Worm (Caenorhabditis elegans) whole organism, L2 larva: ENCODE measurements around the gene C50F4.1.
A peak's percentile ranks its signal among the peaks of the same experiment; 100 is the strongest.

Experiments used
- F13H6.1 ChIP-seq: sonication (generic microtip); optimal IDR thresholded peaks from 2 replicates; lab custom pipeline; 2016; ENCODE audit warnings: missing genetic modification characterization, missing compliant biosample characterization
- R02D3.7 ChIP-seq: fragments of 150-350 bp; optimal IDR thresholded peaks from 2 replicates; lab custom pipeline; 2014; ENCODE audit warnings: missing biosample characterization, missing genetic modification characterization
- Y55F3AM.14 ChIP-seq: fragments of 200-800 bp; sonication (Bioruptor generic); optimal IDR thresholded peaks from 2 replicates; lab custom pipeline; 2018; ENCODE audit warnings: mild to moderate bottlenecking, missing genetic modification characterization, missing compliant biosample characterization
- ZK546.5 ChIP-seq: sonication (generic microtip); optimal IDR thresholded peaks from 2 replicates; lab custom pipeline; 2017; ENCODE audit warnings: missing biosample characterization, missing genetic modification characterization
- alr-1 ChIP-seq: fragments of 150-350 bp; optimal IDR thresholded peaks from 2 replicates; lab custom pipeline; 2014; ENCODE audit warnings: missing biosample characterization, missing genetic modification characterization
- aly-2 ChIP-seq: fragments of 150-350 bp; optimal IDR thresholded peaks from 2 replicates; lab custom pipeline; 2014; ENCODE audit warnings: missing biosample characterization, missing genetic modification characterization
- blmp-1 ChIP-seq: sonication (generic microtip); optimal IDR thresholded peaks from 2 replicates; lab custom pipeline; 2017; ENCODE audit warnings: missing genetic modification characterization, mild to moderate bottlenecking, missing compliant biosample characterization, antibody characterized with exemption, moderate library complexity; ENCODE audit not compliant: insufficient read depth
- ceh-16 ChIP-seq: fragments of 150-350 bp; optimal IDR thresholded peaks from 2 replicates; lab custom pipeline; 2014; ENCODE audit warnings: missing biosample characterization, missing genetic modification characterization
- ceh-82 ChIP-seq: fragments of 150-350 bp; optimal IDR thresholded peaks from 2 replicates; lab custom pipeline; 2014; ENCODE audit warnings: missing biosample characterization, missing genetic modification characterization
- crh-2 ChIP-seq: sonication (generic microtip); optimal IDR thresholded peaks from 2 replicates; lab custom pipeline; 2017; ENCODE audit warnings: missing biosample characterization, missing genetic modification characterization
- dmd-4 ChIP-seq: sonication (generic microtip); optimal IDR thresholded peaks from 2 replicates; lab custom pipeline; 2017; ENCODE audit warnings: missing biosample characterization, missing genetic modification characterization
- egl-27 ChIP-seq: sonication (generic microtip); optimal IDR thresholded peaks from 3 replicates; lab custom pipeline; 2017; ENCODE audit warnings: missing biosample characterization, missing genetic modification reagents, missing genetic modification characterization
- elt-1 ChIP-seq: fragments of 150-350 bp; optimal IDR thresholded peaks from 2 replicates; lab custom pipeline; 2014; ENCODE audit warnings: missing biosample characterization, missing genetic modification characterization
- fos-1 ChIP-seq: fragments of 150-350 bp; optimal IDR thresholded peaks from 2 replicates; lab custom pipeline; 2014; ENCODE audit warnings: missing biosample characterization, missing genetic modification characterization
- lin-11 ChIP-seq: fragments of 150-350 bp; sonication (generic microtip); optimal IDR thresholded peaks from 2 replicates; lab custom pipeline; 2014; ENCODE audit warnings: missing biosample characterization, missing genetic modification characterization, inconsistent platforms, mixed read lengths
- lin-13 ChIP-seq: fragments of 150-350 bp; optimal IDR thresholded peaks from 2 replicates; lab custom pipeline; 2014; ENCODE audit warnings: missing biosample characterization, missing genetic modification reagents, missing genetic modification characterization
- lin-39 ChIP-seq: fragments of 150-350 bp; optimal IDR thresholded peaks from 2 replicates; lab custom pipeline; 2014; ENCODE audit warnings: missing biosample characterization, missing genetic modification reagents, missing genetic modification characterization
- mab-5 ChIP-seq: fragments of 150-350 bp; optimal IDR thresholded peaks from 2 replicates; lab custom pipeline; 2014; ENCODE audit warnings: missing biosample characterization, missing genetic modification characterization
- mbf-1 ChIP-seq: sonication (generic microtip); optimal IDR thresholded peaks from 2 replicates; lab custom pipeline; 2017; ENCODE audit warnings: missing biosample characterization, missing genetic modification characterization
- mdl-1 ChIP-seq, 2 experiments: fragments of 150-350 bp in 1 of 2; sonication (generic microtip) in 1 of 2; optimal IDR thresholded peaks; 2 replicates each; lab custom pipeline; 2017; ENCODE audit warnings: missing biosample characterization in 2 of 2, missing genetic modification characterization in 2 of 2
- nhr-11 ChIP-seq: fragments of 150-350 bp; optimal IDR thresholded peaks from 2 replicates; lab custom pipeline; 2014; ENCODE audit warnings: missing biosample characterization, missing genetic modification characterization
- nhr-12 ChIP-seq: fragments of 150-350 bp; optimal IDR thresholded peaks from 2 replicates; lab custom pipeline; 2014; ENCODE audit warnings: missing biosample characterization, missing genetic modification characterization
- nhr-129 ChIP-seq: fragments of 150-350 bp; optimal IDR thresholded peaks from 2 replicates; lab custom pipeline; 2014; ENCODE audit warnings: missing biosample characterization, missing genetic modification characterization
- nhr-21 ChIP-seq: fragments of 150-350 bp; optimal IDR thresholded peaks from 2 replicates; lab custom pipeline; 2014; ENCODE audit warnings: missing biosample characterization, missing genetic modification characterization
- nhr-23 ChIP-seq: fragments of 150-350 bp; optimal IDR thresholded peaks from 2 replicates; lab custom pipeline; 2014; ENCODE audit warnings: missing biosample characterization, missing genetic modification reagents, missing genetic modification characterization
- nhr-237 ChIP-seq: fragments of 150-350 bp; optimal IDR thresholded peaks from 2 replicates; lab custom pipeline; 2014; ENCODE audit warnings: missing biosample characterization, missing genetic modification characterization
- nhr-25 ChIP-seq: fragments of 150-350 bp; sonication (generic microtip); optimal IDR thresholded peaks from 3 replicates; lab custom pipeline; 2014; ENCODE audit warnings: missing biosample characterization, missing genetic modification characterization
- nhr-6 ChIP-seq: fragments of 150-350 bp; optimal IDR thresholded peaks from 2 replicates; lab custom pipeline; 2014; ENCODE audit warnings: missing biosample characterization, missing genetic modification characterization
- nhr-77 ChIP-seq: fragments of 150-350 bp; optimal IDR thresholded peaks from 2 replicates; lab custom pipeline; 2014; ENCODE audit warnings: missing biosample characterization, missing genetic modification characterization
- peb-1 ChIP-seq: fragments of 150-350 bp; optimal IDR thresholded peaks from 2 replicates; lab custom pipeline; 2014; ENCODE audit warnings: missing biosample characterization, missing genetic modification characterization
- sem-4 ChIP-seq: fragments of 150-350 bp; optimal IDR thresholded peaks from 2 replicates; lab custom pipeline; 2014; ENCODE audit warnings: missing biosample characterization, missing genetic modification reagents, missing genetic modification characterization
- skn-1 ChIP-seq: sonication (generic microtip); optimal IDR thresholded peaks from 2 replicates; lab custom pipeline; 2017; ENCODE audit warnings: missing biosample characterization, missing genetic modification characterization
- sma-9 ChIP-seq, 2 experiments: fragments of 150-350 bp in 1 of 2; sonication (generic microtip) in 1 of 2; optimal IDR thresholded peaks; 2 replicates each; lab custom pipeline; 2014 to 2016; ENCODE audit warnings: missing genetic modification characterization in 2 of 2, mild to moderate bottlenecking in 1 of 2, missing biosample characterization in 1 of 2, missing compliant biosample characterization in 1 of 2, missing genetic modification reagents in 1 of 2, moderate library complexity in 1 of 2
- unc-55 ChIP-seq: fragments of 150-350 bp; sonication (generic microtip); optimal IDR thresholded peaks from 3 replicates; lab custom pipeline; 2014; ENCODE audit warnings: missing biosample characterization, missing genetic modification reagents, missing genetic modification characterization
- zag-1 ChIP-seq: fragments of 150-350 bp; optimal IDR thresholded peaks from 2 replicates; lab custom pipeline; 2014; ENCODE audit warnings: missing biosample characterization, missing genetic modification characterization
- ztf-1 ChIP-seq: fragments of 200-800 bp; sonication (Bioruptor generic); conservative IDR thresholded peaks from 2 replicates; pipeline ENCODE4 v1.3.6; 2022; ENCODE audit warnings: missing genetic modification characterization, missing compliant biosample characterization
- ztf-4 ChIP-seq: fragments of 150-350 bp; optimal IDR thresholded peaks from 2 replicates; lab custom pipeline; 2014; ENCODE audit warnings: missing biosample characterization, missing genetic modification characterization

C50F4.1 gene

ce11 chrV:9504474-9504960 lies 22.1 kb upstream of the C50F4.1 start, which contains the start of gene haao-1:
Gene haao-1 (plus strand): TSS chrV:9504910.
- TF ChIP-seq nhr-6 (tag; lab: Kevin White, UChicago) = no peak
- no peak for TF ChIP-seq lin-11 (tag; lab: Kevin White, UChicago)
- no peak for TF ChIP-seq R02D3.7 (tag; lab: Kevin White, UChicago)
- TF ChIP-seq ZK546.5 (tag; lab: Kevin White, UChicago) = no peak
- no peak for TF ChIP-seq lin-13 (GFP tag; lab: Kevin White, UChicago)
- no peak for TF ChIP-seq Y55F3AM.14 (GFP tag; lab: Kevin White, UChicago)
- no peak for TF ChIP-seq nhr-129 (tag; lab: Kevin White, UChicago)
- TF ChIP-seq, all 48 proteins: peak for 0

ce11 chrV:9506931-9507330 lies 19.7 kb upstream of the C50F4.1 start:
- TF ChIP-seq dmd-4 (no peak), nhr-77 (tag; lab: Kevin White, UChicago) (no peak), ztf-1 (no peak), skn-1 (tag; lab: Kevin White, UChicago) (no peak), sem-4 (no peak), mdl-1 (tag; optimal IDR thresholded peaks at IDR 0.05; lab: Kevin White, UChicago) (peak in 1 of 2 experiments; percentile 13), nhr-25 (tag; lab: Kevin White, UChicago) (no peak), aly-2 (tag; lab: Kevin White, UChicago) (no peak), ceh-82 (tag; lab: Kevin White, UChicago) (no peak), nhr-21 (tag; lab: Kevin White, UChicago) (no peak), crh-2 (tag; lab: Kevin White, UChicago) (peak; percentile 10), nhr-6 (tag; lab: Kevin White, UChicago) (no peak), nhr-23 (no peak), F13H6.1 (tag; lab: Kevin White, UChicago) (no peak), nhr-237 (tag; lab: Kevin White, UChicago) (no peak), alr-1 (no peak), R02D3.7 (tag; lab: Kevin White, UChicago) (no peak), peb-1 (tag; lab: Kevin White, UChicago) (no peak), nhr-129 (tag; lab: Kevin White, UChicago) (no peak), unc-55 (GFP tag; lab: Kevin White, UChicago) (no peak), blmp-1 (tag; lab: Kevin White, UChicago) (no peak), sma-9 (GFP tag; optimal IDR thresholded peaks at IDR 0.05; lab: Kevin White, UChicago) (peak; percentile 30), sma-9 (tag; optimal IDR thresholded peaks at IDR 0.05; lab: Kevin White, UChicago) (no peak), elt-1 (tag; lab: Kevin White, UChicago) (no peak), lin-39 (tag; lab: Kevin White, UChicago) (no peak), zag-1 (tag; lab: Kevin White, UChicago) (no peak), ceh-16 (no peak), egl-27 (tag; lab: Kevin White, UChicago) (no peak), fos-1 (tag; lab: Kevin White, UChicago) (peak; percentile 78), nhr-11 (tag; lab: Kevin White, UChicago) (no peak)

- TF ChIP-seq nhr-77 (tag; lab: Kevin White, UChicago) = no peak
- TF ChIP-seq nhr-11 (tag; lab: Kevin White, UChicago) = no peak
- TF ChIP-seq fos-1 (tag; lab: Kevin White, UChicago) = peak; percentile 17
These were observed 18.9 kb upstream of the C50F4.1 start, which contains the start of gene acs-14 for ce11 chrV:9507742-9508141. Gene acs-14 (plus strand): TSS chrV:9508132.

- no peak for TF ChIP-seq mbf-1 (tag; lab: Kevin White, UChicago)
- TF ChIP-seq sem-4 = no peak
- no peak for TF ChIP-seq lin-13 (GFP tag; lab: Kevin White, UChicago)
- TF ChIP-seq unc-55 (GFP tag; lab: Kevin White, UChicago) = no peak
- TF ChIP-seq nhr-12 (tag; lab: Kevin White, UChicago) = no peak
- no peak for TF ChIP-seq mab-5 (tag; lab: Kevin White, UChicago)
- no peak for TF ChIP-seq ZK546.5 (tag; lab: Kevin White, UChicago)
- no peak for TF ChIP-seq ztf-4 (tag; lab: Kevin White, UChicago)
- TF ChIP-seq ztf-1 = no peak
- TF ChIP-seq, all 48 proteins: peak for 0
These were observed 17.0 kb upstream of the C50F4.1 start for ce11 chrV:9509597-9509996.
